Fruit fly (Drosophila melanogaster): ENCODE results near the gene CG12301.
A peak's percentile ranks its signal among the peaks of the same experiment; 100 is the strongest.

- TF ChIP-seq pad (GFP tag; optimal IDR thresholded peaks at IDR 0.05) = no peak
- TF ChIP-seq CG33017 (tag; optimal IDR thresholded peaks at IDR 0.05) = no peak
- TF ChIP-seq Clk (GFP tag; optimal IDR thresholded peaks at IDR 0.05) = no peak
- no peak for TF ChIP-seq Mnt (GFP tag; optimal IDR thresholded peaks at IDR 0.05)
- peak; percentile 57 for TF ChIP-seq ovo (GFP tag; optimal IDR thresholded peaks at IDR 0.05)
- TF ChIP-seq kay (GFP tag; ENCODE audit: borderline replicate concordance) = peak; percentile 83
- TF ChIP-seq tj (GFP tag; optimal IDR thresholded peaks at IDR 0.05) = peak; percentile 22
- TF ChIP-seq cnc (optimal IDR thresholded peaks at IDR 0.05) = no peak
- peak; percentile 2 for TF ChIP-seq CG5204 (GFP tag; optimal IDR thresholded peaks at IDR 0.05)
- TF ChIP-seq cic (GFP tag; optimal IDR thresholded peaks at IDR 0.05) = no peak
- TF ChIP-seq CG11617 (GFP tag; optimal IDR thresholded peaks at IDR 0.05) = no peak
Observed at dm6 chr3L:15532368-15533030, 48.1 kb upstream of the CG12301 start.

Data from whole organism, adult.